Fruit fly (Drosophila melanogaster): ENCODE data around the gene CG31800.

DNA sequence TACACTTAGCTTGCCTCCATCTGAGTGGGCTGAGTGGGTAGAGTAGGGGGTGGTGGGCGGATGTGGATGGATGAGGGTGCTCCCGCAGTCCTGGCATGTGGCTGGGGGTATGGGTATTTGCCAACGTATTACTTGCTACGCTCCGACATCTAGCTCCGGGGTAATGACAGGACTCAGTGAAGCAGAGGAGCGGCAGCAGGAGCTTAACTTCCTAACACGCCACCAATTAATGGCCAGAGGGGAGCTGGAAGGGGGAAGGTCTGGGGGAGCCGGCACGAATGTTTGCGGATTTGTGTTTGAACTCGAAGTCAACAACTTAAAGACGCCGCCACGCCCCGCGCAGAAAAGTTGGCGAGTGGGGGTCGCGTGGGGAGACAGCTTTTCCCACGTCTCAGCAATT, 16.1 kb downstream of the CG31800 start:
- TF ChIP-seq fru (GFP tag; optimal IDR thresholded peaks at IDR 0.05) (no peak), Rel (GFP tag; optimal IDR thresholded peaks at IDR 0.05) (no peak), Rel (tag; optimal IDR thresholded peaks at IDR 0.05) (no peak), h (GFP tag; optimal IDR thresholded peaks at IDR 0.05) (no peak), Hr83 (GFP tag; optimal IDR thresholded peaks at IDR 0.05; ENCODE audit: poor library complexity, severe bottlenecking) (no peak), Myc (optimal IDR thresholded peaks at IDR 0.05) (no peak), rgr (GFP tag; optimal IDR thresholded peaks at IDR 0.05) (no peak)

Measured in whole organism, wandering third instar larva.